Fruit fly (Drosophila melanogaster) whole organism, embryonic: ENCODE data around the gene U2af50.

Experiments
- Adf1 ChIP-seq: fragments of 200-800 bp; sonication (Bioruptor generic); IDR thresholded peaks from 2 replicates; pipeline ENCODE4 v1.3.6; 2022; ENCODE audit warnings: missing biosample characterization, missing genetic modification characterization
- Bgb ChIP-seq: fragments of 200-800 bp; sonication (Bioruptor generic); IDR thresholded peaks from 2 replicates; pipeline ENCODE4 v1.3.6; 2022; ENCODE audit warnings: missing biosample characterization, missing genetic modification characterization; ENCODE audit not compliant: partially characterized antibody
- CG10959 ChIP-seq: fragments of 200-800 bp; sonication (Bioruptor generic); IDR thresholded peaks from 2 replicates; pipeline ENCODE4 v1.3.6; 2022; ENCODE audit warnings: missing biosample characterization, missing genetic modification characterization
- CG12155 ChIP-seq: fragments of 200-800 bp; sonication (Bioruptor generic); optimal IDR thresholded peaks from 3 replicates; lab custom pipeline; 2016; ENCODE audit warnings: missing biosample characterization, missing genetic modification characterization
- CG1233 ChIP-seq: fragments of 200-800 bp; sonication (Bioruptor generic); optimal IDR thresholded peaks from 4 replicates; lab custom pipeline; 2018; ENCODE audit warnings: missing biosample characterization, mild to moderate bottlenecking, missing genetic modification characterization
- CG13894 ChIP-seq: fragments of 200-800 bp; sonication (Bioruptor generic); optimal IDR thresholded peaks from 3 replicates; lab custom pipeline; 2018; ENCODE audit warnings: missing biosample characterization, mild to moderate bottlenecking, missing genetic modification characterization, moderate library complexity
- CG14710 ChIP-seq: fragments of 200-800 bp; sonication (Bioruptor generic); optimal IDR thresholded peaks from 3 replicates; lab custom pipeline; 2019; ENCODE audit warnings: missing biosample characterization, mild to moderate bottlenecking, missing genetic modification characterization, moderate library complexity
- CG15269 ChIP-seq: fragments of 200-800 bp; sonication (Bioruptor generic); optimal IDR thresholded peaks from 2 replicates; lab custom pipeline; 2018; ENCODE audit warnings: missing biosample characterization, mild to moderate bottlenecking, missing genetic modification characterization, moderate library complexity
- CG15514 ChIP-seq: fragments of 200-800 bp; sonication (Bioruptor generic); optimal IDR thresholded peaks from 3 replicates; lab custom pipeline; 2017; ENCODE audit warnings: missing biosample characterization, missing genetic modification characterization, mild to moderate bottlenecking, moderate library complexity, missing genetic modification reagents
- CG16813 ChIP-seq: fragments of 200-800 bp; sonication (Bioruptor generic); IDR thresholded peaks from 3 replicates; pipeline ENCODE4 v1.3.6; 2022; ENCODE audit warnings: missing biosample characterization, missing genetic modification characterization; ENCODE audit not compliant: partially characterized antibody
- CG16815 ChIP-seq: fragments of 200-800 bp; sonication (Bioruptor generic); optimal IDR thresholded peaks from 3 replicates; lab custom pipeline; 2017; ENCODE audit warnings: missing biosample characterization, mild to moderate bottlenecking, missing genetic modification characterization
- CG17385 ChIP-seq: fragments of 200-800 bp; sonication (Bioruptor generic); optimal IDR thresholded peaks from 3 replicates; lab custom pipeline; 2018; ENCODE audit warnings: missing biosample characterization, mild to moderate bottlenecking, missing genetic modification characterization
- CG2129 ChIP-seq: fragments of 200-800 bp; sonication (Bioruptor generic); IDR thresholded peaks from 2 replicates; pipeline ENCODE4 v1.3.6; 2022; ENCODE audit warnings: missing biosample characterization, missing genetic modification characterization; ENCODE audit not compliant: partially characterized antibody
- CG30020 ChIP-seq: fragments of 200-800 bp; optimal IDR thresholded peaks from 2 replicates; lab custom pipeline; 2019; ENCODE audit warnings: missing biosample characterization, mild to moderate bottlenecking, missing genetic modification characterization, moderate library complexity
- CG33213 ChIP-seq: fragments of 200-800 bp; sonication (Bioruptor generic); optimal IDR thresholded peaks from 3 replicates; lab custom pipeline; 2016; ENCODE audit warnings: missing biosample characterization, missing genetic modification characterization
- CG34224 ChIP-seq: fragments of 200-800 bp; sonication (Bioruptor generic); IDR thresholded peaks from 3 replicates; pipeline ENCODE4 v1.3.6; 2022; ENCODE audit warnings: missing biosample characterization, missing genetic modification characterization; ENCODE audit not compliant: partially characterized antibody
- CG7745 ChIP-seq: fragments of 200-800 bp; sonication (Bioruptor generic); optimal IDR thresholded peaks from 2 replicates; lab custom pipeline; 2018; ENCODE audit warnings: missing biosample characterization, mild to moderate bottlenecking, missing genetic modification characterization, moderate library complexity
- CG7963 ChIP-seq: fragments of 200-800 bp; sonication (Bioruptor generic); IDR thresholded peaks from 3 replicates; pipeline ENCODE4 v1.3.6; 2022; ENCODE audit warnings: missing biosample characterization, missing genetic modification characterization; ENCODE audit not compliant: partially characterized antibody
- CoRest ChIP-seq: fragments of 200-800 bp; sonication (Bioruptor generic); optimal IDR thresholded peaks from 3 replicates; lab custom pipeline; 2018; ENCODE audit warnings: missing biosample characterization, mild to moderate bottlenecking, missing genetic modification characterization, moderate library complexity
- Elba2 ChIP-seq: fragments of 200-800 bp; sonication (Bioruptor generic); optimal IDR thresholded peaks from 3 replicates; lab custom pipeline; 2016; ENCODE audit warnings: missing biosample characterization, missing genetic modification characterization
- Lim3 ChIP-seq: fragments of 200-800 bp; sonication (Bioruptor generic); IDR thresholded peaks from 2 replicates; pipeline ENCODE4 v1.3.6; 2022; ENCODE audit warnings: missing biosample characterization, missing genetic modification characterization
- Med ChIP-seq: fragments of 200-800 bp; sonication (Bioruptor generic); peaks from one replicate; lab custom pipeline; 2016; ENCODE audit warnings: missing biosample characterization, missing genetic modification characterization, mild to moderate bottlenecking, inconsistent platforms, moderate library complexity
- NFAT ChIP-seq: fragments of 200-800 bp; sonication (Bioruptor generic); IDR thresholded peaks from 2 replicates; pipeline ENCODE4 v1.3.6; 2022; ENCODE audit warnings: missing biosample characterization, missing genetic modification characterization
- Neu2 ChIP-seq: fragments of 200-800 bp; sonication (Bioruptor generic); optimal IDR thresholded peaks from 3 replicates; lab custom pipeline; 2016; ENCODE audit warnings: missing biosample characterization, missing genetic modification characterization, borderline replicate concordance
- Pdp1 ChIP-seq, 2 experiments: fragments of 200-800 bp; sonication (Bioruptor generic); optimal IDR thresholded peaks; 3 replicates each; lab custom pipeline; 2016; ENCODE audit warnings: missing biosample characterization in 2 of 2, missing genetic modification characterization in 2 of 2, mild to moderate bottlenecking in 1 of 2, moderate library complexity in 1 of 2
- Rfx ChIP-seq: fragments of 200-800 bp; sonication (Bioruptor generic); IDR thresholded peaks from 2 replicates; pipeline ENCODE4 v1.3.6; 2022; ENCODE audit warnings: missing biosample characterization, missing genetic modification characterization
- Sry-δ ChIP-seq: fragments of 200-800 bp; sonication (Bioruptor generic); optimal IDR thresholded peaks from 2 replicates; lab custom pipeline; 2016; ENCODE audit warnings: missing biosample characterization, missing genetic modification characterization
- Vsx1 ChIP-seq: fragments of 200-800 bp; sonication (Bioruptor generic); optimal IDR thresholded peaks from 2 replicates; lab custom pipeline; 2017; ENCODE audit warnings: missing biosample characterization, mild to moderate bottlenecking, missing genetic modification characterization, missing genetic modification reagents
- ato ChIP-seq: fragments of 200-800 bp; sonication (Bioruptor generic); IDR thresholded peaks from 2 replicates; pipeline ENCODE4 v1.3.6; 2022; ENCODE audit warnings: missing biosample characterization, missing genetic modification characterization; ENCODE audit not compliant: partially characterized antibody
- bbx ChIP-seq: fragments of 200-800 bp; sonication (Bioruptor generic); IDR thresholded peaks from 2 replicates; pipeline ENCODE4 v1.3.6; 2022; ENCODE audit warnings: missing biosample characterization, missing genetic modification characterization; ENCODE audit not compliant: partially characterized antibody
- chinmo ChIP-seq: fragments of 200-800 bp; sonication (Bioruptor generic); IDR thresholded peaks from 4 replicates; pipeline ENCODE4 v1.3.6; 2022; ENCODE audit warnings: missing biosample characterization, missing genetic modification characterization; ENCODE audit not compliant: partially characterized antibody
- dysf ChIP-seq: fragments of 200-800 bp; sonication (Bioruptor generic); IDR thresholded peaks from 3 replicates; pipeline ENCODE4 v1.3.6; 2022; ENCODE audit warnings: missing biosample characterization, missing genetic modification characterization
- ftz-f1 ChIP-seq: fragments of 200-800 bp; sonication (Bioruptor generic); optimal IDR thresholded peaks from 2 replicates; lab custom pipeline; 2016; ENCODE audit warnings: missing biosample characterization, missing genetic modification characterization
- hb ChIP-seq: fragments of 200-800 bp; sonication (Bioruptor generic); IDR thresholded peaks from 3 replicates; pipeline ENCODE4 v1.3.6; 2022; ENCODE audit warnings: missing biosample characterization, missing genetic modification characterization; ENCODE audit not compliant: partially characterized antibody
- insv ChIP-seq, 2 experiments: fragments of 200-800 bp; sonication (Bioruptor generic); optimal IDR thresholded peaks; 3 replicates each; lab custom pipeline; 2016 to 2018; ENCODE audit warnings: missing biosample characterization in 2 of 2, missing genetic modification characterization in 2 of 2
- inv ChIP-seq: fragments of 200-800 bp; sonication (Bioruptor generic); IDR thresholded peaks from 2 replicates; pipeline ENCODE4 v1.3.6; 2022; ENCODE audit warnings: missing biosample characterization, missing genetic modification characterization; ENCODE audit not compliant: partially characterized antibody
- knrl ChIP-seq: fragments of 200-800 bp; sonication (Bioruptor generic); IDR thresholded peaks from 3 replicates; pipeline ENCODE4 v1.3.6; 2022; ENCODE audit warnings: missing biosample characterization, missing genetic modification characterization; ENCODE audit not compliant: partially characterized antibody
- nerfin-2 ChIP-seq: fragments of 200-800 bp; sonication (Bioruptor generic); IDR thresholded peaks from 2 replicates; pipeline ENCODE4 v1.3.6; 2022; ENCODE audit warnings: missing biosample characterization, missing genetic modification characterization; ENCODE audit not compliant: partially characterized antibody
- pb ChIP-seq: fragments of 200-800 bp; sonication (Bioruptor generic); optimal IDR thresholded peaks from 3 replicates; lab custom pipeline; 2016; ENCODE audit warnings: missing biosample characterization, missing genetic modification characterization
- pzg ChIP-seq: fragments of 200-800 bp; sonication (Bioruptor generic); optimal IDR thresholded peaks from 3 replicates; lab custom pipeline; 2018; ENCODE audit warnings: missing biosample characterization, mild to moderate bottlenecking, missing genetic modification characterization, moderate library complexity
- row ChIP-seq: fragments of 200-800 bp; sonication (Bioruptor generic); IDR thresholded peaks from 3 replicates; pipeline ENCODE4 v1.3.6; 2022; ENCODE audit warnings: missing biosample characterization, missing genetic modification characterization
- sna ChIP-seq: fragments of 200-800 bp; sonication (Bioruptor generic); IDR thresholded peaks from 2 replicates; pipeline ENCODE4 v1.3.6; 2022; ENCODE audit warnings: missing biosample characterization, missing genetic modification characterization; ENCODE audit not compliant: partially characterized antibody
- tna ChIP-seq: fragments of 200-800 bp; sonication (Bioruptor generic); IDR thresholded peaks from 2 replicates; pipeline ENCODE4 v1.3.6; 2022; ENCODE audit warnings: missing biosample characterization, missing genetic modification characterization; ENCODE audit not compliant: partially characterized antibody
- twi ChIP-seq: fragments of 200-800 bp; optimal IDR thresholded peaks from 2 replicates; lab custom pipeline; 2019; ENCODE audit warnings: missing biosample characterization, mild to moderate bottlenecking, missing genetic modification characterization, moderate library complexity
- unc-4 ChIP-seq: fragments of 200-800 bp; sonication (Bioruptor generic); IDR thresholded peaks from 2 replicates; pipeline ENCODE4 v1.3.6; 2022; ENCODE audit warnings: missing biosample characterization, missing genetic modification characterization; ENCODE audit not compliant: partially characterized antibody
- zen ChIP-seq: fragments of 200-800 bp; sonication (Bioruptor generic); optimal IDR thresholded peaks from 3 replicates; lab custom pipeline; 2018; ENCODE audit warnings: missing biosample characterization, mild to moderate bottlenecking, missing genetic modification characterization, moderate library complexity
- zen2 ChIP-seq: fragments of 200-800 bp; sonication (Bioruptor generic); IDR thresholded peaks from 3 replicates; pipeline ENCODE4 v1.3.6; 2022; ENCODE audit warnings: missing biosample characterization, missing genetic modification characterization; ENCODE audit not compliant: partially characterized antibody

Gene U2af50

DNA sequence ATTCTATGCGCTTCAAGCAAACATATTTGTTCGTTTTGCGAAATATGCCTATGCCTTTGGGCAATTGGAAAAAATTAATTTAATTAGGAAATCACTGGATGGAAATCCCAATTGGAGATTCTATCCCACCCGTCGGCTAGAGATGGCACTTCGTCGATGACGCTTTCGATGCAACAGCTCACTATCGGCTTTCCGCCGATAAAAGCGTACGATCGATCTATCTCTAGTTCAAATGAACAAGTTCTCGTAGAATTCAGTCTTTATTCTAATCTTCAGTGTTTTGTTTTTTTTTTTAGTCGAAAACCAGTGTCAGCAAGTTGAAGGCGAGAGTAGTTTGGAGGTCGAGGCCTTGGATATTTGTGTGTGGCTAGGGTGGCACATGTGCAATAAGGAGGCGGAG lies 35.8 kb downstream of the U2af50 start, which contains the start of the genes CG9917 and CG32579:
CG9917 (minus strand) TSS at position 169 of the 400 bp plus-strand sequence.
CG32579 (plus strand) TSS at position 224 of the 400 bp plus-strand sequence.
- TF ChIP-seq CG16813 (GFP tag; lab: Robert Waterston, UW), result peak; percentile 80
- TF ChIP-seq knrl, result peak; percentile 76
- peak; percentile 63 for TF ChIP-seq sna (GFP tag; lab: Robert Waterston, UW)
- TF ChIP-seq CG1233 (GFP tag; lab: Kevin White, UChicago), result no peak
- no peak for TF ChIP-seq pb
- peak; percentile 81 for TF ChIP-seq CG34224 (GFP tag; lab: Robert Waterston, UW)
- peak; percentile 86 to 97 for TF ChIP-seq insv (GFP tag; optimal IDR thresholded peaks at IDR 0.05; lab: Kevin White, UChicago)
- peak; percentile 78 for TF ChIP-seq nerfin-2 (GFP tag; lab: Robert Waterston, UW)
- TF ChIP-seq hb (GFP tag; lab: Robert Waterston, UW), result peak; percentile 81
- peak; percentile 66 for TF ChIP-seq inv (GFP tag; lab: Robert Waterston, UW)
- TF ChIP-seq tna (GFP tag; lab: Robert Waterston, UW), result peak; percentile 60; the same call in 1 of the 2 replicates
- no peak for TF ChIP-seq dysf (GFP tag; lab: Robert Waterston, UW)
- peak; percentile 28 for TF ChIP-seq CG30020
- TF ChIP-seq CG33213 (GFP tag; lab: Kevin White, UChicago), result peak; percentile 18
- TF ChIP-seq pzg, result peak; percentile 67
- no peak for TF ChIP-seq Vsx1 (GFP tag; lab: Kevin White, UChicago)
- peak; percentile 93 for TF ChIP-seq Sry-δ (GFP tag; lab: Kevin White, UChicago)
- TF ChIP-seq CG15514 (GFP tag; lab: Kevin White, UChicago), result peak; percentile 99
- no peak for TF ChIP-seq CG16815 (GFP tag; lab: Kevin White, UChicago)
- TF ChIP-seq Rfx (GFP tag; lab: Robert Waterston, UW), result peak; percentile 38; the same call in 1 of the 2 replicates
- TF ChIP-seq CG7745 (tag; lab: Kevin White, UChicago), result peak; percentile 100
- no peak for TF ChIP-seq CG10959 (GFP tag; lab: Robert Waterston, UW)
- peak; percentile 37 for TF ChIP-seq CG13894 (tag; lab: Kevin White, UChicago)
- TF ChIP-seq CG14710 (tag; lab: Kevin White, UChicago), result peak; percentile 5
- TF ChIP-seq bbx (GFP tag; lab: Robert Waterston, UW), result peak; percentile 90
- TF ChIP-seq Med (GFP tag; lab: Kevin White, UChicago), result peak; percentile 28
- peak; percentile 97 for TF ChIP-seq Elba2 (GFP tag; lab: Kevin White, UChicago)
- TF ChIP-seq ato, result peak; percentile 81
- no peak for TF ChIP-seq twi (tag; lab: Kevin White, UChicago)
- peak; percentile 15; the same call in 1 of the 2 replicates for TF ChIP-seq Adf1 (GFP tag; lab: Robert Waterston, UW)
- no peak for TF ChIP-seq CG15269
- peak; percentile 73; the same call in 2 of the 3 replicates for TF ChIP-seq zen2 (GFP tag; lab: Robert Waterston, UW)
- peak; percentile 47; the same call in 1 of the 3 replicates for TF ChIP-seq row (GFP tag; lab: Robert Waterston, UW)
- peak; percentile 83; the same call in 2 of the 4 replicates for TF ChIP-seq chinmo
- TF ChIP-seq CG12155 (GFP tag; lab: Kevin White, UChicago), result no peak
- no peak for TF ChIP-seq CG17385 (GFP tag; lab: Kevin White, UChicago)
- TF ChIP-seq Pdp1 (GFP tag; optimal IDR thresholded peaks at IDR 0.05; lab: Kevin White, UChicago), result peak in 1 of 2 experiments; percentile 6
- peak; percentile 34; the same call in 1 of the 2 replicates for TF ChIP-seq NFAT (GFP tag; lab: Robert Waterston, UW)
- TF ChIP-seq unc-4 (GFP tag; lab: Robert Waterston, UW), result peak; percentile 78
- peak; percentile 35; the same call in 1 of the 2 replicates for TF ChIP-seq CG2129 (GFP tag; lab: Robert Waterston, UW)
- peak; percentile 56 for TF ChIP-seq ftz-f1
- TF ChIP-seq CG7963 (GFP tag; lab: Robert Waterston, UW), result peak; percentile 79
- TF ChIP-seq Neu2, result peak; percentile 69
- peak; percentile 10 for TF ChIP-seq CoRest (tag; lab: Kevin White, UChicago)
- peak; percentile 23 for TF ChIP-seq zen (tag; lab: Kevin White, UChicago)
- no peak for TF ChIP-seq Lim3 (GFP tag; lab: Robert Waterston, UW)
- peak; percentile 90 for TF ChIP-seq Bgb (GFP tag; lab: Robert Waterston, UW)
